Worm (Caenorhabditis elegans) whole organism, mixed stage, embryonic: ENCODE results near the gene dhrr-1.

Source experiments
- ceh-39 ChIP-seq: fragments of 150-350 bp; optimal IDR thresholded peaks from 2 replicates; lab custom pipeline; 2014; ENCODE audit warnings: missing biosample characterization, missing genetic modification characterization
- elt-1 ChIP-seq: sonication (generic microtip); optimal IDR thresholded peaks from 2 replicates; lab custom pipeline; 2017; ENCODE audit warnings: missing genetic modification characterization, mild to moderate bottlenecking, missing compliant biosample characterization, antibody characterized with exemption, moderate library complexity, borderline replicate concordance; ENCODE audit not compliant: insufficient read depth
- lin-13 ChIP-seq: fragments of 150-350 bp; optimal IDR thresholded peaks from 2 replicates; lab custom pipeline; 2014; ENCODE audit warnings: missing biosample characterization, missing genetic modification characterization
- lsy-2 ChIP-seq: fragments of 150-350 bp; optimal IDR thresholded peaks from 2 replicates; lab custom pipeline; 2014; ENCODE audit warnings: missing biosample characterization, missing genetic modification characterization
- mab-5 ChIP-seq: fragments of 150-350 bp; optimal IDR thresholded peaks from 2 replicates; lab custom pipeline; 2014; ENCODE audit warnings: missing biosample characterization, missing genetic modification characterization
- nhr-237 ChIP-seq: fragments of 150-350 bp; optimal IDR thresholded peaks from 2 replicates; lab custom pipeline; 2014; ENCODE audit warnings: missing biosample characterization, missing genetic modification characterization
- nhr-28 ChIP-seq: fragments of 150-350 bp; optimal IDR thresholded peaks from 2 replicates; lab custom pipeline; 2014; ENCODE audit warnings: missing biosample characterization, missing genetic modification characterization
- nhr-76 ChIP-seq: sonication (generic microtip); optimal IDR thresholded peaks from 2 replicates; lab custom pipeline; 2017; ENCODE audit warnings: missing biosample characterization, missing genetic modification characterization
- pha-4 ChIP-seq: fragments of 150-350 bp; optimal IDR thresholded peaks from 2 replicates; lab custom pipeline; 2018; ENCODE audit warnings: missing biosample characterization, missing genetic modification reagents, missing genetic modification characterization
- unc-62 ChIP-seq: fragments of 150-350 bp; optimal IDR thresholded peaks from 2 replicates; lab custom pipeline; 2014; ENCODE audit warnings: missing biosample characterization, missing genetic modification reagents, missing genetic modification characterization

ce11 chrIII:8981847-8982479 is 37.5 kb downstream of the dhrr-1 start, which contains the start of gene pde-2:
- TF ChIP-seq nhr-76 (tag; lab: Kevin White, UChicago) = no peak
- TF ChIP-seq lsy-2 (tag; lab: Kevin White, UChicago) = peak; percentile 29
- TF ChIP-seq unc-62 (GFP tag; lab: Kevin White, UChicago) = no peak
- no peak for TF ChIP-seq mab-5 (tag; lab: Kevin White, UChicago)
- no peak for TF ChIP-seq nhr-28 (tag; lab: Kevin White, UChicago)
- TF ChIP-seq nhr-237 (tag; lab: Kevin White, UChicago) = no peak
- no peak for TF ChIP-seq elt-1 (tag; lab: Kevin White, UChicago)
- TF ChIP-seq ceh-39 (tag; lab: Kevin White, UChicago) = no peak
- TF ChIP-seq lin-13 (tag; lab: Kevin White, UChicago) = no peak
- TF ChIP-seq pha-4 (tag; lab: Kevin White, UChicago) = no peak
